Fruit fly (Drosophila melanogaster): ENCODE results near the gene CG11334.

Gene CG11334

DNA sequence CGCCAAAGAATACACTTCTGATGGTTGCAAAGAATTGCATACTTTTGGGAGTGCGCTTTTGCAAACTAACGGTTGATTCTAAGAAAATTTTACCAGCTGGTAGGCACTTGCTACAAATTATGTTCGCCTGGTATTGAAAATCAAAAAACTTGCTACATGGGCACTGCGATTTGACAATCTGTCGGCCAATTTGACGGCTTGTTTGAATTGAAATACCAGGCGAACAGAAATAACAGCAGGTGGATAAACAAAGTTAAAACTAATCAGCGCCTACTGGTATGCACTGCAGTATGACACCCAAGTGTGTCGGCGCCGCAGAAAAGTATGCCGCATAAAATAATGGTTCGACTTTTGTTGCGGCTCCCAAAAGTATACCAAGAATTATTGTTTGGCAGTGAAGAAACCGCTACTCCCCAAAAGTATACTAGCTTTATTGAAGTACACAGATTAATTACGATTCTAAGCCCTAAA, 4.8 kb downstream of the CG11334 start (continued):
- TF ChIP-seq CG9609 (GFP tag; optimal IDR thresholded peaks at IDR 0.05) (no peak), lola (GFP tag; optimal IDR thresholded peaks at IDR 0.05) (peak in 1 of 3 experiments; percentile 87), CG7372 (GFP tag; IDR thresholded peaks at IDR 0.05) (no peak), CG7963 (GFP tag; IDR thresholded peaks at IDR 0.05; ENCODE audit: partially characterized antibody) (no peak), Hmr (GFP tag; optimal IDR thresholded peaks at IDR 0.05) (peak; percentile 57), MESR4 (GFP tag; optimal IDR thresholded peaks at IDR 0.05) (no peak), gem (tag; optimal IDR thresholded peaks at IDR 0.05) (no peak), Scr (GFP tag; IDR thresholded peaks at IDR 0.05; ENCODE audit: partially characterized antibody) (peak; percentile 40; the same call in 1 of the 2 replicates), CG17612 (GFP tag; IDR thresholded peaks at IDR 0.05) (peak; percentile 52; the same call in 1 of the 2 replicates), nerfin-2 (GFP tag; IDR thresholded peaks at IDR 0.05; ENCODE audit: partially characterized antibody) (peak; percentile 13; the same call in 1 of the 2 replicates), Ets97D (GFP tag; optimal IDR thresholded peaks at IDR 0.05) (peak; percentile 40), CG13287 (GFP tag; IDR thresholded peaks at IDR 0.05; ENCODE audit: partially characterized antibody) (peak; percentile 65), prd (optimal IDR thresholded peaks at IDR 0.05) (no peak), prd (GFP tag; IDR thresholded peaks at IDR 0.05) (no peak), zen2 (GFP tag; IDR thresholded peaks at IDR 0.05; ENCODE audit: partially characterized antibody) (no peak; the same call in 2 of the 3 replicates), CG7786 (GFP tag; optimal IDR thresholded peaks at IDR 0.05) (no peak), CG8290 (GFP tag; optimal IDR thresholded peaks at IDR 0.05) (peak; percentile 96), CG8290 (tag; optimal IDR thresholded peaks at IDR 0.05) (peak; percentile 65 to 86), CG43689 (GFP tag; IDR thresholded peaks at IDR 0.05) (no peak), Hr3 (GFP tag; optimal IDR thresholded peaks at IDR 0.05) (no peak), CG6854 (GFP tag; optimal IDR thresholded peaks at IDR 0.05) (no peak), CG4820 (GFP tag; optimal IDR thresholded peaks at IDR 0.05) (no peak), inv (GFP tag; IDR thresholded peaks at IDR 0.05; ENCODE audit: partially characterized antibody) (peak; percentile 35; the same call in 1 of the 2 replicates), btn (GFP tag; optimal IDR thresholded peaks at IDR 0.05) (no peak), yki (optimal IDR thresholded peaks at IDR 0.05) (no peak), Tbp (GFP tag; optimal IDR thresholded peaks at IDR 0.05) (peak; percentile 51), CHES-1-like (GFP tag; optimal IDR thresholded peaks at IDR 0.05) (no peak), hbn (GFP tag; IDR thresholded peaks at IDR 0.05; ENCODE audit: partially characterized antibody) (peak; percentile 25; the same call in 1 of the 2 replicates), CG17186 (GFP tag; optimal IDR thresholded peaks at IDR 0.05) (peak; percentile 1), knrl (GFP tag; IDR thresholded peaks at IDR 0.05; ENCODE audit: partially characterized antibody) (peak; percentile 31; the same call in 1 of the 3 replicates), Eip74EF (GFP tag; optimal IDR thresholded peaks at IDR 0.05) (peak in 1 of 2 experiments; percentile 26), Bdp1 (GFP tag; optimal IDR thresholded peaks at IDR 0.05) (no peak), scrt (GFP tag; optimal IDR thresholded peaks at IDR 0.05) (no peak), chm (GFP tag; IDR thresholded peaks at IDR 0.05) (peak; percentile 47; the same call in 1 of the 2 replicates), CG14014 (GFP tag; IDR thresholded peaks at IDR 0.05) (no peak), sob (GFP tag; IDR thresholded peaks at IDR 0.05) (no peak), CG34224 (GFP tag; IDR thresholded peaks at IDR 0.05; ENCODE audit: partially characterized antibody) (peak; percentile 31; the same call in 1 of the 3 replicates), E2f2 (GFP tag; IDR thresholded peaks at IDR 0.05) (peak; percentile 86), CG12219 (GFP tag; optimal IDR thresholded peaks at IDR 0.05) (no peak)

DNA sequence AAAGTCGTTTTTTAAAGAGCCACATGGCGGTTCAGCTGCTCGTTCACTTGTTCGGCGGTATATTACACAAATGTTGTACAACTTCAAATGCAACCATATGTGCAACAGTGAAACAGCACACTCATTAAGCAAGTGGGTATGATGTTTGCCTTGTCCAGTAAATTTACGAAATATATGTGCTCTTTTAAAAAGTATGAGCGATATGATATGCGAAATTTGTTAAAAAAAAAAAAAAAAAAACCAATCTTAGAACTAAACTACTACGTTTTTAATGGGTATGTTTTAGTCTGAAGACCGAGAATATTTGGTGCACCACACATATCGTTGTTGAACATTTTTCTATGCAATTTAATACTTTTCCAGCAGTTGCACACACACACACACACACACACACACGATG, 19.4 kb downstream of the CG11334 start:
- TF ChIP-seq Spps (tag; optimal IDR thresholded peaks at IDR 0.05) (no peak), wdn (GFP tag; IDR thresholded peaks at IDR 0.05) (no peak), esg (GFP tag; conservative IDR thresholded peaks at IDR 0.05) (no peak), Sox102F (GFP tag; optimal IDR thresholded peaks at IDR 0.05) (peak; percentile 60), sd (tag; optimal IDR thresholded peaks at IDR 0.05) (no peak), Ptx1 (GFP tag; IDR thresholded peaks at IDR 0.05) (0 out of 2 replicates have a peak, but pooled peaks have one; percentile 25), Drgx (GFP tag; IDR thresholded peaks at IDR 0.05) (peak; percentile 88), CG1024 (GFP tag; IDR thresholded peaks at IDR 0.05) (no peak), odd (GFP tag; optimal IDR thresholded peaks at IDR 0.05) (no peak), CG5953 (GFP tag; IDR thresholded peaks at IDR 0.05) (0 out of 2 replicates have a peak, but pooled peaks have one; percentile 31), stc (GFP tag; IDR thresholded peaks at IDR 0.05) (peak; percentile 36; the same call in 1 of the 2 replicates), bsh (GFP tag; optimal IDR thresholded peaks at IDR 0.05) (peak in 1 of 2 experiments; percentile 4), tap (tag; optimal IDR thresholded peaks at IDR 0.05) (no peak), CG13287 (GFP tag; IDR thresholded peaks at IDR 0.05; ENCODE audit: partially characterized antibody) (no peak)
